Worm (Caenorhabditis elegans): ENCODE data around the gene srw-137.

Gene srw-137

ce11 chrV:2942247-2942646, 1.5 kb downstream of the srw-137 start:
- TF ChIP-seq unc-62 (GFP tag; optimal IDR thresholded peaks at IDR 0.05): no peak

- TF ChIP-seq unc-62 (GFP tag; optimal IDR thresholded peaks at IDR 0.05): no peak
Measured at ce11 chrV:2941405-2941804, 2.4 kb downstream of the srw-137 start, which contains the start of gene srw-143. Gene srw-143, minus strand, starts transcription at chrV:2941505.

ce11 chrV:2938497-2938896, 5.3 kb downstream of the srw-137 start, which contains the start of gene srw-141:
Gene srw-141, minus strand, starts transcription at chrV:2938597.
- TF ChIP-seq unc-62 (GFP tag; optimal IDR thresholded peaks at IDR 0.05): no peak

- no peak for TF ChIP-seq unc-62 (GFP tag; optimal IDR thresholded peaks at IDR 0.05)
Measured at ce11 chrV:2934075-2934474, 9.7 kb downstream of the srw-137 start, which contains the start of gene srh-247. Gene srh-247, minus strand, starts transcription at chrV:2934175.

- no peak for TF ChIP-seq unc-62 (GFP tag; optimal IDR thresholded peaks at IDR 0.05)
Measured at ce11 chrV:2931252-2931651, 12.5 kb downstream of the srw-137 start, which contains the start of gene C31B8.1. Gene C31B8.1, plus strand, starts transcription at chrV:2931552.

ce11 chrV:2929753-2930152, 14.0 kb downstream of the srw-137 start, which contains the start of gene C31B8.16:
Gene C31B8.16, plus strand, starts transcription at chrV:2930053.
- no peak for TF ChIP-seq unc-62 (GFP tag; optimal IDR thresholded peaks at IDR 0.05)

- no peak for TF ChIP-seq unc-62 (GFP tag; optimal IDR thresholded peaks at IDR 0.05)
Measured at ce11 chrV:2927553-2927952, 16.2 kb downstream of the srw-137 start, which contains the start of gene C31B8.12. Gene C31B8.12, minus strand, starts transcription at chrV:2927653.

ce11 chrV:2922594-2922993, 21.2 kb downstream of the srw-137 start, which contains the start of gene srh-38:
Gene srh-38, minus strand, starts transcription at chrV:2922694.
- TF ChIP-seq unc-62 (GFP tag; optimal IDR thresholded peaks at IDR 0.05): no peak

- no peak for TF ChIP-seq unc-62 (GFP tag; optimal IDR thresholded peaks at IDR 0.05)
Measured at ce11 chrV:2920125-2920524, 23.6 kb downstream of the srw-137 start.

ce11 chrV:2913948-2914347, 29.8 kb downstream of the srw-137 start, which contains the start of gene srh-146:
Gene srh-146, plus strand, starts transcription at chrV:2914248.
- TF ChIP-seq unc-62 (GFP tag; optimal IDR thresholded peaks at IDR 0.05): no peak

- no peak for TF ChIP-seq unc-62 (GFP tag; optimal IDR thresholded peaks at IDR 0.05)
Measured at ce11 chrV:2912901-2913300, 30.9 kb downstream of the srw-137 start, which contains the start of gene C31B8.9. Gene C31B8.9, minus strand, starts transcription at chrV:2913001.

- TF ChIP-seq unc-62 (GFP tag; optimal IDR thresholded peaks at IDR 0.05): no peak
Measured at ce11 chrV:2909525-2909924, 34.2 kb downstream of the srw-137 start, which contains the start of gene zmp-3. Gene zmp-3, minus strand, starts transcription at chrV:2909625.

- no peak for TF ChIP-seq unc-62 (GFP tag; optimal IDR thresholded peaks at IDR 0.05)
Measured at ce11 chrV:2903227-2903626, 40.5 kb downstream of the srw-137 start, which contains the start of gene C31B8.7. Gene C31B8.7, minus strand, starts transcription at chrV:2903327.

- no peak for TF ChIP-seq unc-62 (GFP tag; optimal IDR thresholded peaks at IDR 0.05)
Measured at ce11 chrV:2899867-2900266, 43.9 kb downstream of the srw-137 start, which contains the start of gene str-46. Gene str-46, minus strand, starts transcription at chrV:2899967.

- TF ChIP-seq unc-62 (GFP tag; optimal IDR thresholded peaks at IDR 0.05): no peak
Measured at ce11 chrV:2896198-2896660, 47.5 kb downstream of the srw-137 start, which contains the start of gene pals-32. Gene pals-32, plus strand, starts transcription at chrV:2896610.

- TF ChIP-seq unc-62 (GFP tag; optimal IDR thresholded peaks at IDR 0.05): no peak
Measured at ce11 chrV:2892976-2893375, 50.8 kb downstream of the srw-137 start, which contains the start of gene srh-127. Gene srh-127, plus strand, starts transcription at chrV:2893276.
